Worm (Caenorhabditis elegans): ENCODE data around the gene F09G8.5.

Gene F09G8.5

ce11 chrIII:8228916-8229315 lies 25.9 kb upstream of the F09G8.5 start:
- TF ChIP-seq pbrm-1 (GFP tag; IDR thresholded peaks at IDR 0.05) = 0 out of 2 replicates have a peak, but pooled peaks have one; percentile 8
- TF ChIP-seq ama-1 (optimal IDR thresholded peaks at IDR 0.05) = no peak
- no peak for TF ChIP-seq ama-1 (GFP tag; optimal IDR thresholded peaks at IDR 0.05)

ce11 chrIII:8229480-8229879 lies 25.3 kb upstream of the F09G8.5 start:
- no peak for TF ChIP-seq him-1 (tag; optimal IDR thresholded peaks at IDR 0.05)
- no peak for TF ChIP-seq nfyb-1 (GFP tag; IDR thresholded peaks at IDR 0.05)
- TF ChIP-seq ceh-58 (GFP tag; IDR thresholded peaks at IDR 0.05) = 0 out of 2 replicates have a peak, but pooled peaks have one; percentile 65

- no peak for TF ChIP-seq ceh-100 (GFP tag; IDR thresholded peaks at IDR 0.05)
- TF ChIP-seq hlh-26 (GFP tag; conservative IDR thresholded peaks at IDR 0.05) = no peak
- TF ChIP-seq nfyb-1 (GFP tag; IDR thresholded peaks at IDR 0.05) = 0 out of 2 replicates have a peak, but pooled peaks have one; percentile 47
- TF ChIP-seq B0336.3 (GFP tag; IDR thresholded peaks at IDR 0.05) = no peak
- TF ChIP-seq atf-7 (tag; optimal IDR thresholded peaks at IDR 0.05) = no peak
- TF ChIP-seq ets-4 (GFP tag; optimal IDR thresholded peaks at IDR 0.05) = no peak
- no peak for TF ChIP-seq rpc-1 (optimal IDR thresholded peaks at IDR 0.05)
- no peak for TF ChIP-seq rpc-1 (tag; optimal IDR thresholded peaks at IDR 0.05)
- TF ChIP-seq zim-3 (tag; optimal IDR thresholded peaks at IDR 0.05) = no peak
- no peak for TF ChIP-seq him-1 (tag; optimal IDR thresholded peaks at IDR 0.05)
- TF ChIP-seq ccch-3 (GFP tag; optimal IDR thresholded peaks at IDR 0.05) = no peak
- TF ChIP-seq Y79H2A.3 (GFP tag; conservative IDR thresholded peaks at IDR 0.05) = no peak
- TF ChIP-seq ama-1 (optimal IDR thresholded peaks at IDR 0.05) = peak; percentile 56
- no peak for TF ChIP-seq ama-1 (GFP tag; optimal IDR thresholded peaks at IDR 0.05)
- no peak for TF ChIP-seq nhr-27 (tag; optimal IDR thresholded peaks at IDR 0.05)
- no peak for TF ChIP-seq D2030.7 (GFP tag; IDR thresholded peaks at IDR 0.05)
- TF ChIP-seq pbrm-1 (GFP tag; IDR thresholded peaks at IDR 0.05) = no peak
- TF ChIP-seq madf-10 (tag; optimal IDR thresholded peaks at IDR 0.05) = no peak
- TF ChIP-seq cebp-1 (GFP tag; IDR thresholded peaks at IDR 0.05) = peak; percentile 48; the same call in 1 of the 2 replicates
- peak; percentile 50 for TF ChIP-seq cebp-1 (tag; optimal IDR thresholded peaks at IDR 0.05)
- no peak for TF ChIP-seq lin-26 (GFP tag; IDR thresholded peaks at IDR 0.05)
- TF ChIP-seq ztf-22 (GFP tag; optimal IDR thresholded peaks at IDR 0.05) = no peak
- TF ChIP-seq rec-8 (tag; optimal IDR thresholded peaks at IDR 0.05) = no peak
- TF ChIP-seq C06A6.2 (GFP tag; conservative IDR thresholded peaks at IDR 0.05) = no peak
- TF ChIP-seq ZK185.1 (tag; optimal IDR thresholded peaks at IDR 0.05; ENCODE audit: poor library complexity, severe bottlenecking) = no peak
- TF ChIP-seq Y56A3A.18 (GFP tag; IDR thresholded peaks at IDR 0.05) = no peak
Observed at ce11 chrIII:8232634-8233033, 22.1 kb upstream of the F09G8.5 start, which contains the start of gene henn-1. TSS of gene henn-1 (plus strand) at chrIII:8232651.

- TF ChIP-seq athp-1 (tag; optimal IDR thresholded peaks at IDR 0.05) = no peak
Observed at ce11 chrIII:8235358-8235757, 19.4 kb upstream of the F09G8.5 start, which contains the start of gene C02F5.14. TSS of gene C02F5.14 (minus strand) at chrIII:8235514.

ce11 chrIII:8235880-8236279 lies 18.9 kb upstream of the F09G8.5 start, which contains the start of gene C02F5.5:
TSS of gene C02F5.5 (plus strand) at chrIII:8236180.
- TF ChIP-seq Y95B8A.8 (GFP tag; IDR thresholded peaks at IDR 0.05) (no peak), madf-8 (GFP tag; conservative IDR thresholded peaks at IDR 0.05) (no peak)

ce11 chrIII:8237827-8238226 lies 16.9 kb upstream of the F09G8.5 start, which contains the start of gene tsp-2:
TSS of gene tsp-2 (minus strand) at chrIII:8237935.
- TF ChIP-seq dpl-1 (GFP tag; optimal IDR thresholded peaks at IDR 0.05) = no peak
- no peak for TF ChIP-seq egl-18 (GFP tag; IDR thresholded peaks at IDR 0.05)
- TF ChIP-seq unc-62 (GFP tag; optimal IDR thresholded peaks at IDR 0.05) = peak; percentile 80
- TF ChIP-seq tbp1 (GFP tag; optimal IDR thresholded peaks at IDR 0.05) = no peak
- no peak for TF ChIP-seq F10E7.11 (tag; optimal IDR thresholded peaks at IDR 0.05)
- no peak for TF ChIP-seq mxl-1 (tag; optimal IDR thresholded peaks at IDR 0.05)
- TF ChIP-seq nhr-80 (tag; optimal IDR thresholded peaks at IDR 0.05) = peak; percentile 79
- TF ChIP-seq egrh-3 (GFP tag; IDR thresholded peaks at IDR 0.05) = no peak
- no peak for TF ChIP-seq snpc-1.3 (tag; optimal IDR thresholded peaks at IDR 0.05; ENCODE audit: insufficient read depth)
- no peak for TF ChIP-seq chd-7 (tag; optimal IDR thresholded peaks at IDR 0.05)
- no peak for TF ChIP-seq tbx-9 (tag; optimal IDR thresholded peaks at IDR 0.05; ENCODE audit: borderline replicate concordance)
- no peak for TF ChIP-seq mes-4 (tag; optimal IDR thresholded peaks at IDR 0.05)
- TF ChIP-seq cebp-1 (GFP tag; IDR thresholded peaks at IDR 0.05) = peak; percentile 15; the same call in 1 of the 2 replicates
- peak; percentile 68 for TF ChIP-seq cebp-1 (tag; optimal IDR thresholded peaks at IDR 0.05)
